Worm (Caenorhabditis elegans): ENCODE data around the gene egl-21.

The egl-21 gene

ce11 chrIV:10472478-10472877, 9.2 kb downstream of the egl-21 start, which contains the start of gene bgnt-1.1:
Gene bgnt-1.1 (plus strand): TSS chrIV:10472778.
- no peak for TF ChIP-seq nhr-43 (tag; optimal IDR thresholded peaks at IDR 0.05; ENCODE audit: poor library complexity, severe bottlenecking)
- TF ChIP-seq ztf-11 (tag; optimal IDR thresholded peaks at IDR 0.05): no peak
- no peak for TF ChIP-seq ZK546.5 (tag; optimal IDR thresholded peaks at IDR 0.05)
- TF ChIP-seq lin-15B (tag; optimal IDR thresholded peaks at IDR 0.05): no peak

- peak; percentile 75 for TF ChIP-seq pqm-1 (tag; optimal IDR thresholded peaks at IDR 0.05)
- TF ChIP-seq nhr-11 (tag; optimal IDR thresholded peaks at IDR 0.05): no peak
- peak; percentile 88 for TF ChIP-seq elt-2 (tag; optimal IDR thresholded peaks at IDR 0.05)
- peak; percentile 36 for TF ChIP-seq jun-1 (tag; optimal IDR thresholded peaks at IDR 0.05)
- TF ChIP-seq ceh-82 (tag; optimal IDR thresholded peaks at IDR 0.05): no peak
Observed at ce11 chrIV:10469494-10469893, 12.2 kb downstream of the egl-21 start, which contains the start of gene ugt-44. Gene ugt-44 (plus strand): TSS chrIV:10469741.

- peak; percentile 45 for TF ChIP-seq pqm-1 (tag; optimal IDR thresholded peaks at IDR 0.05)
- TF ChIP-seq lin-15B (tag; optimal IDR thresholded peaks at IDR 0.05): no peak
- no peak for TF ChIP-seq mml-1 (tag; optimal IDR thresholded peaks at IDR 0.05)
- no peak for TF ChIP-seq ceh-9 (tag; optimal IDR thresholded peaks at IDR 0.05)
Observed at ce11 chrIV:10468662-10469061, 13.0 kb downstream of the egl-21 start.

- TF ChIP-seq tbx-2 (tag; optimal IDR thresholded peaks at IDR 0.05): no peak
- TF ChIP-seq unc-39 (tag; optimal IDR thresholded peaks at IDR 0.05): no peak
- TF ChIP-seq pqm-1 (tag; optimal IDR thresholded peaks at IDR 0.05): peak; percentile 2
- no peak for TF ChIP-seq nhr-23 (tag; optimal IDR thresholded peaks at IDR 0.05)
- TF ChIP-seq nhr-11 (tag; optimal IDR thresholded peaks at IDR 0.05): no peak
- TF ChIP-seq ceh-82 (tag; optimal IDR thresholded peaks at IDR 0.05): no peak
- peak; percentile 66 for TF ChIP-seq elt-2 (tag; optimal IDR thresholded peaks at IDR 0.05)
- TF ChIP-seq fkh-2 (tag; optimal IDR thresholded peaks at IDR 0.05): no peak
- no peak for TF ChIP-seq nhr-43 (tag; optimal IDR thresholded peaks at IDR 0.05; ENCODE audit: poor library complexity, severe bottlenecking)
- TF ChIP-seq pha-4 (tag; optimal IDR thresholded peaks at IDR 0.05): peak; percentile 2
- no peak for TF ChIP-seq lsy-12 (tag; optimal IDR thresholded peaks at IDR 0.05)
Observed at ce11 chrIV:10467347-10467746, 14.3 kb downstream of the egl-21 start.

- TF ChIP-seq pqm-1 (tag; optimal IDR thresholded peaks at IDR 0.05): peak; percentile 84
- peak; percentile 85 for TF ChIP-seq elt-2 (tag; optimal IDR thresholded peaks at IDR 0.05)
- no peak for TF ChIP-seq mml-1 (tag; optimal IDR thresholded peaks at IDR 0.05)
- TF ChIP-seq elt-3 (tag; optimal IDR thresholded peaks at IDR 0.05): no peak
- TF ChIP-seq hmg-11 (tag; optimal IDR thresholded peaks at IDR 0.05): no peak
- TF ChIP-seq lin-15B (tag; optimal IDR thresholded peaks at IDR 0.05): no peak
- TF ChIP-seq lin-39 (tag; optimal IDR thresholded peaks at IDR 0.05): no peak
- TF ChIP-seq tbx-2 (tag; optimal IDR thresholded peaks at IDR 0.05): no peak
- TF ChIP-seq zag-1 (tag; optimal IDR thresholded peaks at IDR 0.05): no peak
- TF ChIP-seq aly-2 (tag; optimal IDR thresholded peaks at IDR 0.05): no peak
- TF ChIP-seq sea-2 (GFP tag; optimal IDR thresholded peaks at IDR 0.05): no peak
- no peak for TF ChIP-seq ceh-9 (tag; optimal IDR thresholded peaks at IDR 0.05)
- TF ChIP-seq ceh-28 (tag; optimal IDR thresholded peaks at IDR 0.05): no peak
- TF ChIP-seq nhr-76 (tag; optimal IDR thresholded peaks at IDR 0.05): no peak
Observed at ce11 chrIV:10466398-10466797, 15.2 kb downstream of the egl-21 start.

ce11 chrIV:10465764-10466163, 15.9 kb downstream of the egl-21 start:
- TF ChIP-seq elt-1 (tag; optimal IDR thresholded peaks at IDR 0.05) (no peak), eor-1 (tag; optimal IDR thresholded peaks at IDR 0.05) (no peak), ceh-9 (tag; optimal IDR thresholded peaks at IDR 0.05) (no peak), unc-39 (tag; optimal IDR thresholded peaks at IDR 0.05) (no peak), nhr-12 (tag; optimal IDR thresholded peaks at IDR 0.05) (no peak), nhr-77 (tag; optimal IDR thresholded peaks at IDR 0.05) (no peak), zag-1 (tag; optimal IDR thresholded peaks at IDR 0.05) (no peak), hmg-11 (tag; optimal IDR thresholded peaks at IDR 0.05) (no peak), ztf-4 (tag; optimal IDR thresholded peaks at IDR 0.05) (no peak), nhr-67 (tag; optimal IDR thresholded peaks at IDR 0.05) (no peak), nfya-1 (tag; optimal IDR thresholded peaks at IDR 0.05; ENCODE audit: insufficient read depth) (no peak), ceh-16 (tag; optimal IDR thresholded peaks at IDR 0.05) (no peak), egl-5 (tag; optimal IDR thresholded peaks at IDR 0.05) (no peak), pqm-1 (tag; optimal IDR thresholded peaks at IDR 0.05) (no peak), nhr-23 (tag; optimal IDR thresholded peaks at IDR 0.05) (no peak), jun-1 (tag; optimal IDR thresholded peaks at IDR 0.05) (no peak), nhr-25 (tag; optimal IDR thresholded peaks at IDR 0.05) (no peak), fkh-2 (tag; optimal IDR thresholded peaks at IDR 0.05) (no peak), lsy-12 (tag; optimal IDR thresholded peaks at IDR 0.05) (no peak)
